Worm (Caenorhabditis elegans) whole organism, L1 larva: ENCODE measurements around the gene neg-1.

Source experiments
- C04F5.9 ChIP-seq: sonication (generic microtip); optimal IDR thresholded peaks from 2 replicates; lab custom pipeline; 2016; ENCODE audit warnings: missing genetic modification characterization, missing compliant biosample characterization
- C34B4.2 ChIP-seq: sonication (generic microtip); optimal IDR thresholded peaks from 2 replicates; lab custom pipeline; 2017; ENCODE audit warnings: mild to moderate bottlenecking, missing genetic modification characterization, missing compliant biosample characterization
- Y116A8C.19 ChIP-seq: sonication (generic microtip); optimal IDR thresholded peaks from 2 replicates; lab custom pipeline; 2016; ENCODE audit warnings: missing compliant biosample characterization, missing genetic modification characterization, borderline replicate concordance
- aha-1 ChIP-seq: fragments of 150-350 bp; optimal IDR thresholded peaks from 2 replicates; lab custom pipeline; 2014; ENCODE audit warnings: missing biosample characterization, missing genetic modification characterization
- alr-1 ChIP-seq: fragments of 200-800 bp; sonication (Bioruptor generic); optimal IDR thresholded peaks from 2 replicates; lab custom pipeline; 2018; ENCODE audit warnings: borderline replicate concordance, mild to moderate bottlenecking, missing genetic modification characterization, missing compliant biosample characterization
- ama-1 ChIP-seq: fragments of 150-350 bp; optimal IDR thresholded peaks from 2 replicates; lab custom pipeline; 2014
- blmp-1 ChIP-seq: fragments of 150-350 bp; optimal IDR thresholded peaks from 2 replicates; lab custom pipeline; 2014; ENCODE audit warnings: missing biosample characterization, missing genetic modification characterization
- ceh-63 ChIP-seq: fragments of 200-800 bp; sonication (Bioruptor generic); optimal IDR thresholded peaks from 2 replicates; lab custom pipeline; 2018; ENCODE audit warnings: mild to moderate bottlenecking, missing genetic modification characterization, missing compliant biosample characterization
- ceh-8 ChIP-seq: fragments of 200-800 bp; sonication (Bioruptor generic); optimal IDR thresholded peaks from 2 replicates; lab custom pipeline; 2018; ENCODE audit warnings: mild to moderate bottlenecking, missing genetic modification characterization, moderate library complexity, missing compliant biosample characterization
- ceh-88 ChIP-seq: fragments of 200-800 bp; sonication (Bioruptor generic); IDR thresholded peaks from 2 replicates; pipeline ENCODE4 v1.3.6; 2022; ENCODE audit warnings: missing genetic modification characterization, missing compliant biosample characterization
- ces-1 ChIP-seq: fragments of 150-350 bp; optimal IDR thresholded peaks from 2 replicates; lab custom pipeline; 2014; ENCODE audit warnings: missing biosample characterization, missing genetic modification reagents, missing genetic modification characterization
- efl-1 ChIP-seq, 4 experiments: fragments of 150-350 bp; optimal IDR thresholded peaks in 3 of 4; peaks in 1 of 4; 1 replicate in 1 of 4; 2 replicates in 3 of 4; lab custom pipeline; 2014; ENCODE audit warnings: missing biosample characterization in 2 of 4, missing genetic modification characterization in 2 of 4, missing genetic modification reagents in 2 of 4
- egl-13 ChIP-seq: sonication (generic microtip); optimal IDR thresholded peaks from 2 replicates; lab custom pipeline; 2016; ENCODE audit warnings: missing genotype, missing genetic modification reagents, missing genetic modification characterization, missing compliant biosample characterization
- elt-2 ChIP-seq: sonication (generic microtip); optimal IDR thresholded peaks from 2 replicates; lab custom pipeline; 2016; ENCODE audit warnings: missing genetic modification characterization, mild to moderate bottlenecking, inconsistent platforms, missing compliant biosample characterization, missing genetic modification reagents
- fkh-10 ChIP-seq: sonication (generic microtip); optimal IDR thresholded peaks from 2 replicates; lab custom pipeline; 2017; ENCODE audit warnings: missing biosample characterization, missing genetic modification reagents, missing genetic modification characterization
- fkh-8 ChIP-seq: sonication (generic microtip); optimal IDR thresholded peaks from 2 replicates; lab custom pipeline; 2016; ENCODE audit warnings: mild to moderate bottlenecking, missing genetic modification characterization, missing compliant biosample characterization
- hlh-4 ChIP-seq: sonication (generic microtip); optimal IDR thresholded peaks from 2 replicates; lab custom pipeline; 2016; ENCODE audit warnings: mild to moderate bottlenecking, missing genetic modification characterization, missing compliant biosample characterization
- irx-1 ChIP-seq: sonication (generic microtip); optimal IDR thresholded peaks from 2 replicates; lab custom pipeline; 2016; ENCODE audit warnings: missing genetic modification characterization, missing compliant biosample characterization
- jun-1 ChIP-seq: fragments of 150-350 bp; optimal IDR thresholded peaks from 2 replicates; lab custom pipeline; 2014; ENCODE audit warnings: missing biosample characterization, missing genetic modification reagents, missing genetic modification characterization
- lin-14 ChIP-seq: fragments of 200-800 bp; sonication (Bioruptor generic); optimal IDR thresholded peaks from 2 replicates; lab custom pipeline; 2018; ENCODE audit warnings: mild to moderate bottlenecking, missing genetic modification characterization, moderate library complexity, missing compliant biosample characterization
- lin-35 ChIP-seq, 2 experiments: fragments of 150-350 bp; optimal IDR thresholded peaks; 2 replicates each; lab custom pipeline; 2014; ENCODE audit warnings: missing biosample characterization in 2 of 2, missing genetic modification characterization in 2 of 2, missing genetic modification reagents in 2 of 2
- lir-3 ChIP-seq: sonication (generic microtip); optimal IDR thresholded peaks from 2 replicates; lab custom pipeline; 2016; ENCODE audit warnings: mild to moderate bottlenecking, missing genetic modification characterization, moderate library complexity, missing compliant biosample characterization; ENCODE audit not compliant: poor library complexity
- nhr-11 ChIP-seq: fragments of 150-350 bp; optimal IDR thresholded peaks from 2 replicates; lab custom pipeline; 2014; ENCODE audit warnings: missing biosample characterization, missing genetic modification characterization
- nhr-20 ChIP-seq: sonication (generic microtip); optimal IDR thresholded peaks from 2 replicates; lab custom pipeline; 2016; ENCODE audit warnings: mild to moderate bottlenecking, missing genetic modification characterization, missing compliant biosample characterization
- nhr-28 ChIP-seq: fragments of 150-350 bp; optimal IDR thresholded peaks from 2 replicates; lab custom pipeline; 2014; ENCODE audit warnings: missing biosample characterization, missing genetic modification characterization
- nhr-47 ChIP-seq: sonication (generic microtip); optimal IDR thresholded peaks from 2 replicates; lab custom pipeline; 2016; ENCODE audit warnings: mild to moderate bottlenecking, missing genetic modification characterization, moderate library complexity, missing compliant biosample characterization
- nhr-71 ChIP-seq: sonication (generic microtip); optimal IDR thresholded peaks from 2 replicates; lab custom pipeline; 2016; ENCODE audit warnings: mild to moderate bottlenecking, missing genetic modification characterization, moderate library complexity, missing compliant biosample characterization
- nhr-76 ChIP-seq: sonication (generic microtip); optimal IDR thresholded peaks from 2 replicates; lab custom pipeline; 2017; ENCODE audit warnings: missing biosample characterization, missing genetic modification characterization
- nhr-90 ChIP-seq: sonication (generic microtip); optimal IDR thresholded peaks from 2 replicates; lab custom pipeline; 2016; ENCODE audit warnings: mild to moderate bottlenecking, missing genetic modification characterization, missing compliant biosample characterization; ENCODE audit not compliant: poor library complexity
- pag-3 ChIP-seq: sonication (generic microtip); optimal IDR thresholded peaks from 2 replicates; lab custom pipeline; 2017; ENCODE audit warnings: missing genetic modification characterization, mild to moderate bottlenecking, missing compliant biosample characterization, antibody characterized with exemption, borderline replicate concordance; ENCODE audit not compliant: insufficient read depth
- pqm-1 ChIP-seq: sonication (generic microtip); optimal IDR thresholded peaks from 3 replicates; lab custom pipeline; 2017; ENCODE audit warnings: missing biosample characterization, missing genetic modification characterization
- rnt-1 ChIP-seq: sonication (generic microtip); optimal IDR thresholded peaks from 2 replicates; lab custom pipeline; 2016; ENCODE audit warnings: mild to moderate bottlenecking, missing genetic modification characterization, moderate library complexity, missing compliant biosample characterization
- snpc-4 ChIP-seq: fragments of 150-350 bp; optimal IDR thresholded peaks from 2 replicates; lab custom pipeline; 2014; ENCODE audit warnings: missing biosample characterization, missing genetic modification characterization
- sox-4 ChIP-seq: sonication (generic microtip); optimal IDR thresholded peaks from 2 replicates; lab custom pipeline; 2016; ENCODE audit warnings: missing genetic modification characterization, missing compliant biosample characterization
- sptf-1 ChIP-seq: fragments of 150-350 bp; optimal IDR thresholded peaks from 2 replicates; lab custom pipeline; 2014; ENCODE audit warnings: missing biosample characterization, missing genetic modification characterization
- tbx-2 ChIP-seq: sonication (generic microtip); optimal IDR thresholded peaks from 2 replicates; lab custom pipeline; 2016; ENCODE audit warnings: missing genetic modification characterization, missing compliant biosample characterization
- tlp-1 ChIP-seq: fragments of 150-350 bp; optimal IDR thresholded peaks from 2 replicates; lab custom pipeline; 2014; ENCODE audit warnings: missing biosample characterization, missing genetic modification characterization
- unc-130 ChIP-seq: fragments of 150-350 bp; optimal IDR thresholded peaks from 2 replicates; lab custom pipeline; 2017; ENCODE audit warnings: missing biosample characterization, missing genetic modification characterization, inconsistent platforms
- unc-30 ChIP-seq: sonication (generic microtip); optimal IDR thresholded peaks from 2 replicates; lab custom pipeline; 2017; ENCODE audit warnings: missing biosample characterization, missing genetic modification characterization
- vab-15 ChIP-seq: sonication (generic microtip); optimal IDR thresholded peaks from 2 replicates; lab custom pipeline; 2017; ENCODE audit warnings: missing genotype, mild to moderate bottlenecking, missing genetic modification characterization, missing compliant biosample characterization
- zag-1 ChIP-seq: fragments of 150-350 bp; optimal IDR thresholded peaks from 2 replicates; lab custom pipeline; 2014; ENCODE audit warnings: missing biosample characterization, missing genetic modification characterization
- zip-4 ChIP-seq: fragments of 200-800 bp; sonication (Bioruptor generic); optimal IDR thresholded peaks from 2 replicates; lab custom pipeline; 2018; ENCODE audit warnings: mild to moderate bottlenecking, missing genetic modification characterization, moderate library complexity, missing compliant biosample characterization
- ztf-4 ChIP-seq: fragments of 150-350 bp; optimal IDR thresholded peaks from 2 replicates; lab custom pipeline; 2014; ENCODE audit warnings: missing biosample characterization, missing genetic modification characterization

The neg-1 gene

DNA sequence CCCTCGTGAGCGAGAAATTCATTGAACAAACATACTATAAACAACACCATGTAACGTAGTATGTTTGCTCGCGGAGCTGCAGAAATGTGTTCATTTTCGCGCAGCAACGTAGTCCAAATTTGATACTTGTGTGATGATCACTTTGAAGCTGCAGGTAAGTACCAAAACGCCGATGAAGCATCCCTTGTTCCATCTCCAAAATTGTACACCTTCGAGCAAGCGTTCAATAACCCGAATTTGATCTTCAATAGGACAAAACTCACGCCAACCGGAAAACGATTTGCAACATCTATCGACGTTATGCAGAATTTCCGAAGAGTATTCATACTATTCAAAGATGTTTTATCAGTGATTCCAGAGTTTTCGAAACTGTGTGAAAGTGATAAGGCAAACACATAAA lies 36.0 kb upstream of the neg-1 start, which contains the start of gene Y47D7A.3:
TSS of gene Y47D7A.3 (plus strand) at position 301 of the 400 bp plus-strand sequence.
- no peak for TF ChIP-seq rnt-1
- no peak for TF ChIP-seq pqm-1
- no peak for TF ChIP-seq ceh-63 (GFP tag; lab: Kevin White, UChicago)
- TF ChIP-seq unc-130 (tag; lab: Kevin White, UChicago), result no peak
- no peak for TF ChIP-seq C04F5.9 (tag; lab: Kevin White, UChicago)
- no peak for TF ChIP-seq jun-1 (tag; lab: Kevin White, UChicago)
- TF ChIP-seq nhr-76 (tag; lab: Kevin White, UChicago), result no peak
- no peak for TF ChIP-seq lin-35 (GFP tag; optimal IDR thresholded peaks at IDR 0.05; lab: Kevin White, UChicago)
- no peak for TF ChIP-seq ces-1 (GFP tag; lab: Kevin White, UChicago)
- TF ChIP-seq nhr-20 (tag; lab: Kevin White, UChicago), result no peak
- TF ChIP-seq alr-1, result no peak
- no peak for TF ChIP-seq zag-1 (tag; lab: Kevin White, UChicago)
- no peak for TF ChIP-seq aha-1 (tag; lab: Kevin White, UChicago)
- no peak for TF ChIP-seq snpc-4 (tag; lab: Kevin White, UChicago)
- TF ChIP-seq efl-1 (optimal IDR thresholded peaks at IDR 0.05; lab: Kevin White, UChicago), result no peak
- TF ChIP-seq efl-1 (GFP tag; optimal IDR thresholded peaks at IDR 0.05 in 1 of 2; lab: Kevin White, UChicago), result no peak
- no peak for TF ChIP-seq lin-14 (GFP tag; lab: Kevin White, UChicago)
- no peak for TF ChIP-seq elt-2 (tag; lab: Kevin White, UChicago)
- no peak for TF ChIP-seq ceh-8 (GFP tag; lab: Kevin White, UChicago)

- no peak for TF ChIP-seq nhr-90 (tag; lab: Kevin White, UChicago)
- TF ChIP-seq nhr-71, result no peak
- TF ChIP-seq elt-2 (tag; lab: Kevin White, UChicago), result no peak
- TF ChIP-seq nhr-47 (tag; lab: Kevin White, UChicago), result no peak
- TF ChIP-seq snpc-4 (tag; lab: Kevin White, UChicago), result no peak
- no peak for TF ChIP-seq C34B4.2 (tag; lab: Kevin White, UChicago)
- no peak for TF ChIP-seq unc-30 (tag; lab: Kevin White, UChicago)
- no peak for TF ChIP-seq ceh-88 (GFP tag; lab: Robert Waterston, UW)
- TF ChIP-seq fkh-8 (tag; lab: Kevin White, UChicago), result no peak
- TF ChIP-seq tbx-2 (tag; lab: Kevin White, UChicago), result no peak
- no peak for TF ChIP-seq hlh-4 (tag; lab: Kevin White, UChicago)
- no peak for TF ChIP-seq sptf-1
- TF ChIP-seq nhr-28 (tag; lab: Kevin White, UChicago), result no peak
- no peak for TF ChIP-seq ztf-4 (tag; lab: Kevin White, UChicago)
- no peak for TF ChIP-seq lir-3
- TF ChIP-seq pag-3 (tag; lab: Kevin White, UChicago), result no peak
Observed at ce11 chrV:4407519-4407918, 32.8 kb upstream of the neg-1 start, which contains the start of gene nhr-118. Gene nhr-118, plus strand, starts transcription at chrV:4407819.

ce11 chrV:4401865-4402264 lies 27.2 kb upstream of the neg-1 start, which contains the start of gene F13A2.5:
Gene F13A2.5, minus strand, starts transcription at chrV:4401965.
- TF ChIP-seq aha-1 (tag; lab: Kevin White, UChicago) (no peak), C34B4.2 (tag; lab: Kevin White, UChicago) (no peak), sox-4 (tag; lab: Kevin White, UChicago) (no peak), hlh-4 (tag; lab: Kevin White, UChicago) (no peak), tlp-1 (tag; lab: Kevin White, UChicago) (no peak), zip-4 (no peak), snpc-4 (tag; lab: Kevin White, UChicago) (no peak), egl-13 (tag; lab: Kevin White, UChicago) (no peak), nhr-11 (tag; lab: Kevin White, UChicago) (no peak), irx-1 (tag; lab: Kevin White, UChicago) (no peak), blmp-1 (no peak), jun-1 (tag; lab: Kevin White, UChicago) (no peak), ama-1 (lab: Kevin White, UChicago) (no peak), nhr-28 (tag; lab: Kevin White, UChicago) (no peak), Y116A8C.19 (tag; lab: Kevin White, UChicago) (no peak), lir-3 (no peak), fkh-10 (GFP tag; lab: Kevin White, UChicago) (no peak), vab-15 (tag; lab: Kevin White, UChicago) (no peak), ceh-88 (GFP tag; lab: Robert Waterston, UW) (no peak), ceh-8 (GFP tag; lab: Kevin White, UChicago) (no peak)
